Fruit fly (Drosophila melanogaster) whole organism, embryonic: ENCODE results near the gene tyf.

Experiments used
- Atf3 ChIP-seq: fragments of 200-800 bp; sonication (Bioruptor generic); optimal IDR thresholded peaks from 3 replicates; lab custom pipeline; 2016; ENCODE audit warnings: missing biosample characterization, missing genetic modification characterization
- B-H2 ChIP-seq: fragments of 200-800 bp; sonication (Bioruptor generic); optimal IDR thresholded peaks from 2 replicates; lab custom pipeline; 2018; ENCODE audit warnings: missing biosample characterization, mild to moderate bottlenecking, missing genetic modification characterization
- CG10274 ChIP-seq: fragments of 200-800 bp; sonication (Bioruptor generic); optimal IDR thresholded peaks from 3 replicates; lab custom pipeline; 2017; ENCODE audit warnings: missing biosample characterization, mild to moderate bottlenecking, missing genetic modification characterization
- CG10321 ChIP-seq: fragments of 200-800 bp; sonication (Bioruptor generic); IDR thresholded peaks from 2 replicates; pipeline ENCODE4 v1.3.6; 2022; ENCODE audit warnings: missing biosample characterization, missing genetic modification characterization
- CG10654 ChIP-seq: fragments of 200-800 bp; sonication (Bioruptor generic); optimal IDR thresholded peaks from 2 replicates; lab custom pipeline; 2016; ENCODE audit warnings: missing biosample characterization, missing genetic modification characterization
- CG10979 ChIP-seq: fragments of 200-800 bp; sonication (Bioruptor generic); optimal IDR thresholded peaks from 2 replicates; lab custom pipeline; 2018; ENCODE audit warnings: missing biosample characterization, mild to moderate bottlenecking, missing genetic modification characterization, moderate library complexity
- CG11398 ChIP-seq: fragments of 200-800 bp; sonication (Bioruptor generic); optimal IDR thresholded peaks from 2 replicates; lab custom pipeline; 2016; ENCODE audit warnings: missing biosample characterization, missing genetic modification characterization
- CG11696 ChIP-seq: fragments of 200-800 bp; sonication (Bioruptor generic); IDR thresholded peaks from 2 replicates; pipeline ENCODE4 v1.3.6; 2022; ENCODE audit warnings: missing biosample characterization, missing genetic modification characterization
- CG13123 ChIP-seq: fragments of 200-800 bp; sonication (Bioruptor generic); optimal IDR thresholded peaks from 2 replicates; lab custom pipeline; 2016; ENCODE audit warnings: missing biosample characterization, missing genetic modification characterization
- CG14441 ChIP-seq: fragments of 200-800 bp; sonication (Bioruptor generic); IDR thresholded peaks from 2 replicates; pipeline ENCODE4 v1.3.6; 2022; ENCODE audit warnings: missing biosample characterization, missing genetic modification characterization
- CG1603 ChIP-seq: fragments of 200-800 bp; sonication (Bioruptor generic); optimal IDR thresholded peaks from 2 replicates; lab custom pipeline; 2019; ENCODE audit warnings: missing biosample characterization, mild to moderate bottlenecking, missing genetic modification characterization, moderate library complexity
- CG17359 ChIP-seq: fragments of 200-800 bp; sonication (Bioruptor generic); optimal IDR thresholded peaks from 3 replicates; lab custom pipeline; 2018; ENCODE audit warnings: missing biosample characterization, mild to moderate bottlenecking, missing genetic modification characterization, moderate library complexity
- CG17612 ChIP-seq: fragments of 200-800 bp; sonication (Bioruptor generic); IDR thresholded peaks from 2 replicates; pipeline ENCODE4 v1.3.6; 2022; ENCODE audit warnings: missing biosample characterization, missing genetic modification characterization
- CG18476 ChIP-seq: fragments of 200-800 bp; sonication (Bioruptor generic); optimal IDR thresholded peaks from 2 replicates; lab custom pipeline; 2016; ENCODE audit warnings: missing biosample characterization, mild to moderate bottlenecking, missing genetic modification characterization
- CG4282 ChIP-seq: fragments of 200-800 bp; sonication (Bioruptor generic); optimal IDR thresholded peaks from 2 replicates; lab custom pipeline; 2016; ENCODE audit warnings: missing biosample characterization, missing genetic modification characterization
- CG4730 ChIP-seq: fragments of 200-800 bp; sonication (Bioruptor generic); IDR thresholded peaks from 2 replicates; pipeline ENCODE4 v1.3.6; 2022; ENCODE audit warnings: missing biosample characterization, missing genetic modification characterization
- CG6765 ChIP-seq: fragments of 200-800 bp; sonication (Bioruptor generic); optimal IDR thresholded peaks from 3 replicates; lab custom pipeline; 2017; ENCODE audit warnings: missing biosample characterization, mild to moderate bottlenecking, missing genetic modification characterization
- CG7271 ChIP-seq: fragments of 200-800 bp; sonication (Bioruptor generic); optimal IDR thresholded peaks from 2 replicates; lab custom pipeline; 2018; ENCODE audit warnings: missing biosample characterization, mild to moderate bottlenecking, missing genetic modification characterization, moderate library complexity
- CG7839 ChIP-seq: fragments of 200-800 bp; sonication (Bioruptor generic); optimal IDR thresholded peaks from 3 replicates; lab custom pipeline; 2018; ENCODE audit warnings: missing biosample characterization, mild to moderate bottlenecking, missing genetic modification characterization, moderate library complexity
- CG8924 ChIP-seq: fragments of 200-800 bp; optimal IDR thresholded peaks from 3 replicates; lab custom pipeline; 2019; ENCODE audit warnings: missing biosample characterization, mild to moderate bottlenecking, missing genetic modification characterization, moderate library complexity
- CTCF ChIP-seq: fragments of 200-800 bp; sonication (Bioruptor generic); optimal IDR thresholded peaks from 2 replicates; lab custom pipeline; 2017; ENCODE audit warnings: missing biosample characterization, mild to moderate bottlenecking, missing genetic modification characterization, moderate library complexity
- CoRest ChIP-seq: fragments of 200-800 bp; sonication (Bioruptor generic); optimal IDR thresholded peaks from 3 replicates; lab custom pipeline; 2018; ENCODE audit warnings: missing biosample characterization, mild to moderate bottlenecking, missing genetic modification characterization, moderate library complexity
- Dad ChIP-seq: fragments of 200-800 bp; sonication (Bioruptor generic); optimal IDR thresholded peaks from 3 replicates; lab custom pipeline; 2016; ENCODE audit warnings: missing biosample characterization, missing genetic modification characterization
- Dll ChIP-seq: fragments of 200-800 bp; sonication (Bioruptor generic); IDR thresholded peaks from 4 replicates; pipeline ENCODE4 v1.3.6; 2022; ENCODE audit warnings: missing biosample characterization, missing genetic modification characterization; ENCODE audit not compliant: partially characterized antibody
- Ets65A ChIP-seq: fragments of 200-800 bp; sonication (Bioruptor generic); peaks from one replicate; lab custom pipeline; 2016; ENCODE audit warnings: missing biosample characterization, missing genetic modification characterization
- Fer1 ChIP-seq: fragments of 200-800 bp; sonication (Bioruptor generic); optimal IDR thresholded peaks from 2 replicates; lab custom pipeline; 2017; ENCODE audit warnings: missing biosample characterization, mild to moderate bottlenecking, missing genetic modification characterization
- H2.0 ChIP-seq: fragments of 200-800 bp; sonication (Bioruptor generic); IDR thresholded peaks from 2 replicates; pipeline ENCODE4 v1.3.6; 2022; ENCODE audit warnings: missing biosample characterization, missing genetic modification characterization
- Hr39 ChIP-seq: fragments of >200 bp; optimal IDR thresholded peaks from 2 replicates; lab custom pipeline; 2017
- Hsf ChIP-seq: fragments of 200-800 bp; sonication (Bioruptor generic); optimal IDR thresholded peaks from 3 replicates; lab custom pipeline; 2016; ENCODE audit warnings: missing biosample characterization, missing genetic modification characterization
- PHDP ChIP-seq: fragments of 200-800 bp; sonication (Bioruptor generic); optimal IDR thresholded peaks from 3 replicates; lab custom pipeline; 2018; ENCODE audit warnings: missing biosample characterization, mild to moderate bottlenecking, missing genetic modification characterization, moderate library complexity
- Vsx1 ChIP-seq: fragments of 200-800 bp; sonication (Bioruptor generic); optimal IDR thresholded peaks from 2 replicates; lab custom pipeline; 2017; ENCODE audit warnings: missing biosample characterization, mild to moderate bottlenecking, missing genetic modification characterization, missing genetic modification reagents
- ase ChIP-seq: fragments of 200-800 bp; sonication (Bioruptor generic); IDR thresholded peaks from 3 replicates; pipeline ENCODE4 v1.3.6; 2022; ENCODE audit warnings: missing biosample characterization, missing genetic modification characterization
- bowl ChIP-seq: fragments of 200-800 bp; sonication (Bioruptor generic); IDR thresholded peaks from 2 replicates; pipeline ENCODE4 v1.3.6; 2022; ENCODE audit warnings: missing biosample characterization, missing genetic modification characterization
- bsh ChIP-seq, 2 experiments: fragments of 200-800 bp; sonication (Bioruptor generic); optimal IDR thresholded peaks; 2 replicates each; lab custom pipeline; 2017 to 2018; ENCODE audit warnings: mild to moderate bottlenecking in 2 of 2, missing biosample characterization in 2 of 2, missing genetic modification characterization in 2 of 2, moderate library complexity in 1 of 2
- ci ChIP-seq: fragments of 200-800 bp; sonication (Bioruptor generic); IDR thresholded peaks from 3 replicates; pipeline ENCODE4 v1.3.6; 2022; ENCODE audit warnings: missing biosample characterization, missing genetic modification characterization
- crp ChIP-seq, 2 experiments: fragments of 200-800 bp; sonication (Bioruptor generic); optimal IDR thresholded peaks; 2 replicates in 1 of 2; 3 replicates in 1 of 2; lab custom pipeline; 2017; ENCODE audit warnings: missing biosample characterization in 2 of 2, missing genetic modification characterization in 2 of 2, mild to moderate bottlenecking in 1 of 2, moderate library complexity in 1 of 2
- danr ChIP-seq: fragments of 200-800 bp; sonication (Bioruptor generic); IDR thresholded peaks from 2 replicates; pipeline ENCODE4 v1.3.6; 2022; ENCODE audit warnings: missing biosample characterization, missing genetic modification characterization
- exex ChIP-seq: fragments of 200-800 bp; sonication (Bioruptor generic); optimal IDR thresholded peaks from 4 replicates; lab custom pipeline; 2018; ENCODE audit warnings: missing biosample characterization, mild to moderate bottlenecking, missing genetic modification characterization, moderate library complexity
- gcm2 ChIP-seq: fragments of 200-800 bp; sonication (Bioruptor generic); optimal IDR thresholded peaks from 2 replicates; lab custom pipeline; 2016; ENCODE audit warnings: missing biosample characterization, missing genetic modification characterization
- gem ChIP-seq: fragments of 200-800 bp; sonication (Bioruptor generic); optimal IDR thresholded peaks from 2 replicates; lab custom pipeline; 2019; ENCODE audit warnings: missing biosample characterization, mild to moderate bottlenecking, missing genetic modification characterization, moderate library complexity
- gt ChIP-seq: fragments of 200-800 bp; sonication (Bioruptor generic); IDR thresholded peaks from 2 replicates; pipeline ENCODE4 v1.3.6; 2022; ENCODE audit warnings: missing biosample characterization, missing genetic modification characterization
- h ChIP-seq: fragments of >200 bp; optimal IDR thresholded peaks from 2 replicates; lab custom pipeline; 2017
- lmd ChIP-seq: fragments of 200-800 bp; sonication (Bioruptor generic); IDR thresholded peaks from 2 replicates; pipeline ENCODE4 v1.3.6; 2022; ENCODE audit warnings: missing biosample characterization, missing genetic modification characterization
- nau ChIP-seq: fragments of 200-800 bp; sonication (Bioruptor generic); optimal IDR thresholded peaks from 3 replicates; lab custom pipeline; 2017; ENCODE audit warnings: missing biosample characterization, mild to moderate bottlenecking, missing genetic modification characterization, missing genetic modification reagents
- nerfin-1 ChIP-seq: fragments of 200-800 bp; sonication (Bioruptor generic); optimal IDR thresholded peaks from 3 replicates; lab custom pipeline; 2019; ENCODE audit warnings: missing biosample characterization, mild to moderate bottlenecking, missing genetic modification characterization, moderate library complexity
- rib ChIP-seq: fragments of 200-800 bp; sonication (Bioruptor generic); IDR thresholded peaks from 2 replicates; pipeline ENCODE4 v1.3.6; 2022; ENCODE audit warnings: missing biosample characterization, missing genetic modification characterization
- sens ChIP-seq: fragments of 200-800 bp; sonication (Bioruptor generic); peaks from one replicate; lab custom pipeline; 2016; ENCODE audit warnings: missing biosample characterization, missing genetic modification characterization
- seq ChIP-seq: fragments of 200-800 bp; sonication (Bioruptor generic); IDR thresholded peaks from 2 replicates; pipeline ENCODE4 v1.3.6; 2022; ENCODE audit warnings: missing biosample characterization, missing genetic modification characterization
- slbo ChIP-seq: fragments of 200-800 bp; sonication (Bioruptor generic); IDR thresholded peaks from 2 replicates; pipeline ENCODE4 v1.3.6; 2022; ENCODE audit warnings: missing biosample characterization, missing genetic modification characterization
- tup ChIP-seq: fragments of 200-800 bp; sonication (Bioruptor generic); optimal IDR thresholded peaks from 2 replicates; lab custom pipeline; 2016; ENCODE audit warnings: missing biosample characterization, mild to moderate bottlenecking, missing genetic modification characterization, moderate library complexity
- unpg ChIP-seq: fragments of 200-800 bp; sonication (Bioruptor generic); optimal IDR thresholded peaks from 3 replicates; lab custom pipeline; 2018; ENCODE audit warnings: missing biosample characterization, mild to moderate bottlenecking, missing genetic modification characterization, moderate library complexity
- zen ChIP-seq: fragments of 200-800 bp; sonication (Bioruptor generic); optimal IDR thresholded peaks from 3 replicates; lab custom pipeline; 2018; ENCODE audit warnings: missing biosample characterization, mild to moderate bottlenecking, missing genetic modification characterization, moderate library complexity

The tyf gene

DNA sequence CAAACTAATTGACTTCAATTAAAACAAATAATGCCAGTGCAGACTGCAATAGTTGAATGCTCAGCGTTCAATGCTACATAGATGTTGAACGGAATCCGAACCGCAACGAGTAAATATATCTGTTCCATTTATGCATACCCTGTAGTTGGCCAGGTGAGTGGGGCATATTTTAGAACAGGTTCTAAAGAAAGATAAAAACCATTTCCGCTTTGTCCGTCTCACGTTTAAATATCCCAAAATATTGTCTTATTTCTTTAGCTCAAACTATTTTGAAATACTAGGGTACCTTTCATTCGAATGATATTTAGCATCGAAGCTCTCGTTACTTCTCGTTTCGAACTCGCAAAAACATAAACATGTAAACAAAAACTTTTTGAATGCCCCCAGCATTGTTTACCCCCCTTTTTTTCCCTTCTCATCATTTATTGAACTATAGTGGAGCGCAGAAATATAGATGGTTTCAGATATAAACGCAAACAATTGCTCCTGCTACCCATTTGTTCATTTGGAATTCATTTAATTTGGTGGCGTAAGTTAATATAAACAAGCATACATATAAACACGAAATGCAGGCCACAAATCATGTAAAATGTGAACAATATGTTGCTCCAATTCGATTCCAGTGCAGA lies 55.4 kb downstream of the tyf start (continued):
- TF ChIP-seq Atf3 (GFP tag; lab: Kevin White, UChicago) (no peak), H2.0 (peak; percentile 50), bsh (GFP tag; optimal IDR thresholded peaks at IDR 0.05; lab: Kevin White, UChicago) (peak in 1 of 2 experiments; percentile 44), gt (no peak), CG7271 (tag; lab: Kevin White, UChicago) (no peak), seq (GFP tag; lab: Robert Waterston, UW) (0 out of 2 replicates have a peak, but pooled peaks have one; percentile 24), nau (GFP tag; lab: Kevin White, UChicago) (no peak), Dad (GFP tag; lab: Kevin White, UChicago) (no peak), danr (GFP tag; lab: Robert Waterston, UW) (no peak), ase (0 out of 3 replicates have a peak, but pooled peaks have one; percentile 26), CG4282 (GFP tag; lab: Kevin White, UChicago) (no peak), CG17612 (no peak), Hsf (GFP tag; lab: Kevin White, UChicago) (peak; percentile 20), tup (GFP tag; lab: Kevin White, UChicago) (no peak), CG1603 (tag; lab: Kevin White, UChicago) (peak; percentile 61), CG17359 (peak; percentile 47), CG18476 (GFP tag; lab: Kevin White, UChicago) (no peak), Hr39 (lab: Kevin White, UChicago) (no peak), CTCF (GFP tag; lab: Kevin White, UChicago) (no peak), CG14441 (peak; percentile 47), unpg (GFP tag; lab: Kevin White, UChicago) (peak; percentile 35), CoRest (tag; lab: Kevin White, UChicago) (peak; percentile 13), CG10274 (GFP tag; lab: Kevin White, UChicago) (no peak), Fer1 (GFP tag; lab: Kevin White, UChicago) (no peak), sens (GFP tag; lab: Kevin White, UChicago) (peak; percentile 88), CG10979 (tag; lab: Kevin White, UChicago) (peak; percentile 20), CG6765 (GFP tag; lab: Kevin White, UChicago) (no peak), CG10654 (GFP tag; lab: Kevin White, UChicago) (no peak), Dll (GFP tag; lab: Robert Waterston, UW) (no peak), CG7839 (peak; percentile 29), CG11696 (GFP tag; lab: Robert Waterston, UW) (no peak), CG10321 (GFP tag; lab: Robert Waterston, UW) (no peak), B-H2 (GFP tag; lab: Kevin White, UChicago) (no peak), Vsx1 (GFP tag; lab: Kevin White, UChicago) (no peak), gcm2 (GFP tag; lab: Kevin White, UChicago) (no peak), nerfin-1 (no peak), h (no peak), CG11398 (GFP tag; lab: Kevin White, UChicago) (no peak), Ets65A (peak; percentile 82), bowl (GFP tag; lab: Robert Waterston, UW) (no peak), rib (GFP tag; lab: Robert Waterston, UW) (no peak), CG8924 (tag; lab: Kevin White, UChicago) (no peak), crp (GFP tag; optimal IDR thresholded peaks at IDR 0.05; lab: Kevin White, UChicago) (no peak), zen (tag; lab: Kevin White, UChicago) (no peak), gem (tag; lab: Kevin White, UChicago) (peak; percentile 60), lmd (GFP tag; lab: Robert Waterston, UW) (peak; percentile 34; the same call in 1 of the 2 replicates), slbo (GFP tag; lab: Robert Waterston, UW) (peak; percentile 59), exex (tag; lab: Kevin White, UChicago) (no peak), PHDP (tag; lab: Kevin White, UChicago) (peak; percentile 1), ci (GFP tag; lab: Robert Waterston, UW) (0 out of 3 replicates have a peak, but pooled peaks have one; percentile 27), CG4730 (0 out of 2 replicates have a peak, but pooled peaks have one; percentile 14), CG13123 (no peak)
